Worm (Caenorhabditis elegans): ENCODE results near the gene tric-1B.2.
"Not testable (repeated sequence)": the region's sequence is repeated elsewhere in the genome, so short reads cannot be mapped to it uniquely, and the experiment has no call there.

- TF ChIP-seq ztf-11, nhr-237, egl-27, nhr-11, nhr-10, unc-39, fos-1, nhr-25 (tag; optimal IDR thresholded peaks at IDR 0.05): not testable (repeated sequence)
Observed at ce11 chrII:12318541-12318940, 39.4 kb upstream of the tric-1B.2 start, which contains the start of gene sre-49.
